Fruit fly (Drosophila melanogaster) whole organism, wandering third instar larva: Measurements from ENCODE around the gene CG32270.

Experiments used
- Abd-B ChIP-seq: fragments of >200 bp; optimal IDR thresholded peaks from 2 replicates; lab custom pipeline; 2017; ENCODE audit warnings: missing biosample characterization, missing genetic modification characterization
- CG32264 ChIP-seq: fragments of 200-800 bp; sonication (Bioruptor generic); optimal IDR thresholded peaks from 2 replicates; lab custom pipeline; 2016; ENCODE audit warnings: missing biosample characterization, missing genetic modification characterization
- CG9705 ChIP-seq: fragments of 200-800 bp; sonication (Bioruptor generic); optimal IDR thresholded peaks from 2 replicates; lab custom pipeline; 2018; ENCODE audit warnings: missing biosample characterization, mild to moderate bottlenecking, missing genetic modification characterization
- CrebA ChIP-seq: fragments of 200-800 bp; sonication (Bioruptor generic); optimal IDR thresholded peaks from 2 replicates; lab custom pipeline; 2016; ENCODE audit warnings: missing biosample characterization, mild to moderate bottlenecking, missing genetic modification characterization, borderline replicate concordance
- Dfd ChIP-seq: fragments of >200 bp; optimal IDR thresholded peaks from 2 replicates; lab custom pipeline; 2017; ENCODE audit warnings: missing biosample characterization, missing genetic modification characterization
- Dif ChIP-seq: fragments of 200-275, 200-300 bp; sonication (Bioruptor generic); optimal IDR thresholded peaks from 2 replicates; lab custom pipeline; 2018; ENCODE audit warnings: missing biosample characterization, missing genetic modification characterization; ENCODE audit not compliant: partially characterized antibody
- GATAd ChIP-seq: sonication (Bioruptor generic); optimal IDR thresholded peaks from 2 replicates; lab custom pipeline; 2016; ENCODE audit warnings: missing biosample characterization, missing genetic modification characterization
- HLH106 ChIP-seq: fragments of 200-800 bp; optimal IDR thresholded peaks from 3 replicates; lab custom pipeline; 2019; ENCODE audit warnings: missing biosample characterization, mild to moderate bottlenecking, missing genetic modification characterization, moderate library complexity
- Hnf4 ChIP-seq: fragments of 200-800 bp; sonication (Bioruptor generic); optimal IDR thresholded peaks from 2 replicates; lab custom pipeline; 2016; ENCODE audit warnings: missing biosample characterization, mild to moderate bottlenecking, missing genetic modification characterization
- Hr78 ChIP-seq: fragments of >200 bp; optimal IDR thresholded peaks from 2 replicates; lab custom pipeline; 2017; ENCODE audit warnings: missing biosample characterization, missing genetic modification characterization
- Hr83 ChIP-seq: fragments of 200-300 bp; sonication (Bioruptor generic); optimal IDR thresholded peaks from 2 replicates; lab custom pipeline; 2016; ENCODE audit warnings: missing biosample characterization, mild to moderate bottlenecking, missing genetic modification characterization, moderate library complexity; ENCODE audit not compliant: poor library complexity, severe bottlenecking
- Jra ChIP-seq: sonication (Bioruptor generic); optimal IDR thresholded peaks from 2 replicates; lab custom pipeline; 2016; ENCODE audit warnings: missing biosample characterization, missing genetic modification characterization
- Mio ChIP-seq: sonication (Bioruptor generic); optimal IDR thresholded peaks from 2 replicates; lab custom pipeline; 2016; ENCODE audit warnings: missing biosample characterization, missing genetic modification characterization
- Myc ChIP-seq: fragments of >200 bp; optimal IDR thresholded peaks from 2 replicates; lab custom pipeline; 2017
- N ChIP-seq: fragments of >200 bp; optimal IDR thresholded peaks from 2 replicates; lab custom pipeline; 2018; ENCODE audit warnings: missing biosample characterization, missing external identifiers, missing genetic modification characterization
- OdsH ChIP-seq: fragments of 200-800 bp; sonication (Bioruptor generic); optimal IDR thresholded peaks from 2 replicates; lab custom pipeline; 2016; ENCODE audit warnings: missing biosample characterization, mild to moderate bottlenecking, missing genetic modification characterization
- Rel ChIP-seq, 2 experiments: fragments of 200-800 bp; sonication (Bioruptor generic) in 1 of 2; optimal IDR thresholded peaks; 2 replicates in 1 of 2; 3 replicates in 1 of 2; lab custom pipeline; 2016 to 2019; ENCODE audit warnings: mild to moderate bottlenecking in 2 of 2, missing biosample characterization in 2 of 2, missing genetic modification characterization in 2 of 2, moderate library complexity in 1 of 2
- Sp1 ChIP-seq: fragments of 200-800 bp; sonication (Bioruptor generic); optimal IDR thresholded peaks from 3 replicates; lab custom pipeline; 2019; ENCODE audit warnings: missing biosample characterization, mild to moderate bottlenecking, missing genetic modification characterization, moderate library complexity
- Vsx2 ChIP-seq: fragments of 200-300, 225-300 bp; sonication (Bioruptor generic); optimal IDR thresholded peaks from 2 replicates; lab custom pipeline; 2018; ENCODE audit warnings: missing biosample characterization, missing genetic modification characterization; ENCODE audit not compliant: partially characterized antibody
- br ChIP-seq: fragments of 200-800 bp; sonication (Bioruptor generic); optimal IDR thresholded peaks from 2 replicates; lab custom pipeline; 2016; ENCODE audit warnings: missing biosample characterization, missing genetic modification characterization
- brk ChIP-seq: fragments of 200-800 bp; sonication (Bioruptor generic); optimal IDR thresholded peaks from 2 replicates; lab custom pipeline; 2016; ENCODE audit warnings: missing biosample characterization, mild to moderate bottlenecking, missing genetic modification characterization
- dl ChIP-seq, 2 experiments: fragments of 175-275, 200-275 bp in 1 of 2; fragments of 200-275 bp in 1 of 2; sonication (Bioruptor generic); optimal IDR thresholded peaks; lab custom pipeline; 2018; ENCODE audit warnings: mild to moderate bottlenecking in 2 of 2, missing biosample characterization in 2 of 2, missing genetic modification characterization in 2 of 2, moderate library complexity in 2 of 2; ENCODE audit not compliant: partially characterized antibody in 2 of 2, insufficient read depth in 1 of 2
- dmrt93B ChIP-seq: fragments of 200-800 bp; sonication (Bioruptor generic); optimal IDR thresholded peaks from 2 replicates; lab custom pipeline; 2018; ENCODE audit warnings: missing biosample characterization, mild to moderate bottlenecking, missing genetic modification characterization
- dsf ChIP-seq: sonication (Bioruptor generic); optimal IDR thresholded peaks from 2 replicates; lab custom pipeline; 2016; ENCODE audit warnings: missing biosample characterization, missing genetic modification characterization, borderline replicate concordance
- ey ChIP-seq: fragments of 200-800 bp; sonication (Bioruptor generic); optimal IDR thresholded peaks from 2 replicates; lab custom pipeline; 2016; ENCODE audit warnings: missing biosample characterization, missing genetic modification characterization
- foxo ChIP-seq, 2 experiments: fragments of 200-800 bp; sonication (Bioruptor generic); optimal IDR thresholded peaks; 2 replicates in 1 of 2; 3 replicates in 1 of 2; lab custom pipeline; 2016 to 2017; ENCODE audit warnings: missing biosample characterization in 2 of 2, missing genetic modification characterization in 2 of 2
- fru ChIP-seq: fragments of 200-800 bp; sonication (Bioruptor generic); optimal IDR thresholded peaks from 3 replicates; lab custom pipeline; 2016; ENCODE audit warnings: missing biosample characterization, mild to moderate bottlenecking, missing genetic modification characterization
- h ChIP-seq: fragments of 200-800 bp; sonication (Bioruptor generic); optimal IDR thresholded peaks from 3 replicates; lab custom pipeline; 2016; ENCODE audit warnings: missing biosample characterization, mild to moderate bottlenecking, missing genetic modification characterization
- jim ChIP-seq: fragments of 175-275, 200-325 bp; sonication (Bioruptor generic); optimal IDR thresholded peaks from 2 replicates; lab custom pipeline; 2016; ENCODE audit warnings: missing biosample characterization, mild to moderate bottlenecking, missing genetic modification characterization
- lola ChIP-seq: fragments of >200 bp; optimal IDR thresholded peaks from 2 replicates; lab custom pipeline; 2017; ENCODE audit warnings: missing biosample characterization, missing genetic modification characterization
- pan ChIP-seq: fragments of >200 bp; optimal IDR thresholded peaks from 2 replicates; lab custom pipeline; 2017
- psq ChIP-seq: fragments of 200-800 bp; sonication (Bioruptor generic); optimal IDR thresholded peaks from 3 replicates; lab custom pipeline; 2017; ENCODE audit warnings: missing biosample characterization, mild to moderate bottlenecking, missing genetic modification characterization, moderate library complexity
- rgr ChIP-seq: fragments of 200-800 bp; sonication (Bioruptor generic); optimal IDR thresholded peaks from 3 replicates; lab custom pipeline; 2016; ENCODE audit warnings: missing biosample characterization, mild to moderate bottlenecking, missing genetic modification characterization
- sage ChIP-seq: fragments of 200-800 bp; sonication (Bioruptor generic); optimal IDR thresholded peaks from 2 replicates; lab custom pipeline; 2016; ENCODE audit warnings: missing biosample characterization, mild to moderate bottlenecking, missing genetic modification characterization
- sv ChIP-seq: fragments of 200-800 bp; sonication (Bioruptor generic); optimal IDR thresholded peaks from 3 replicates; lab custom pipeline; 2016; ENCODE audit warnings: missing biosample characterization, missing genetic modification characterization
- tai ChIP-seq: sonication (Bioruptor generic); optimal IDR thresholded peaks from 2 replicates; lab custom pipeline; 2016; ENCODE audit warnings: missing biosample characterization, missing genetic modification characterization
- usp ChIP-seq: fragments of >200 bp; optimal IDR thresholded peaks from 2 replicates; lab custom pipeline; 2017; ENCODE audit warnings: missing biosample characterization, missing genetic modification characterization
- woc ChIP-seq: sonication (Bioruptor generic); optimal IDR thresholded peaks from 2 replicates; lab custom pipeline; 2016; ENCODE audit warnings: missing biosample characterization, mild to moderate bottlenecking, missing genetic modification characterization

The CG32270 gene

dm6 chr3L:3197464-3197863 is 11.3 kb downstream of the CG32270 start, which contains the start of gene CG14966 (continued):
- TF ChIP-seq Mio (GFP tag; lab: Kevin White, UChicago), result no peak

dm6 chr3L:3194059-3194458 is 14.7 kb downstream of the CG32270 start:
- peak; percentile 97 for TF ChIP-seq rgr
- peak; percentile 95 for TF ChIP-seq psq
- TF ChIP-seq woc (GFP tag; lab: Kevin White, UChicago), result peak; percentile 85
- peak; percentile 97 for TF ChIP-seq h (GFP tag; lab: Kevin White, UChicago)
- TF ChIP-seq br (GFP tag; lab: Kevin White, UChicago), result peak; percentile 92
- peak; percentile 93 for TF ChIP-seq fru (GFP tag; lab: Kevin White, UChicago)
- TF ChIP-seq jim (GFP tag; lab: Kevin White, UChicago), result no peak
- TF ChIP-seq Hr83 (GFP tag; lab: Kevin White, UChicago), result peak; percentile 68
- TF ChIP-seq CG9705 (GFP tag; lab: Kevin White, UChicago), result peak; percentile 25
- TF ChIP-seq lola (GFP tag; lab: Kevin White, UChicago), result no peak
- TF ChIP-seq CG32264 (GFP tag; lab: Kevin White, UChicago), result peak; percentile 87
- TF ChIP-seq Vsx2 (GFP tag; lab: Kevin White, UChicago), result no peak
- peak; percentile 67 for TF ChIP-seq sv (GFP tag; lab: Kevin White, UChicago)
- peak; percentile 88 for TF ChIP-seq ey (GFP tag; lab: Kevin White, UChicago)
- TF ChIP-seq HLH106, result peak; percentile 94
- peak; percentile 55 to 97 for TF ChIP-seq foxo (GFP tag; optimal IDR thresholded peaks at IDR 0.05; lab: Kevin White, UChicago)
- peak; percentile 93 for TF ChIP-seq brk (GFP tag; lab: Kevin White, UChicago)
- peak; percentile 97 for TF ChIP-seq OdsH (GFP tag; lab: Kevin White, UChicago)
- TF ChIP-seq usp (GFP tag; lab: Kevin White, UChicago), result no peak
- TF ChIP-seq dmrt93B (GFP tag; lab: Kevin White, UChicago), result peak; percentile 84
- TF ChIP-seq Jra (GFP tag; lab: Kevin White, UChicago), result peak; percentile 85
- peak; percentile 95 for TF ChIP-seq Sp1
- TF ChIP-seq GATAd, result peak; percentile 84
- no peak for TF ChIP-seq tai
- peak; percentile 95 for TF ChIP-seq Rel (GFP tag; optimal IDR thresholded peaks at IDR 0.05; lab: Kevin White, UChicago)
- TF ChIP-seq Rel (tag; optimal IDR thresholded peaks at IDR 0.05; lab: Kevin White, UChicago), result peak; percentile 81
- TF ChIP-seq Myc, result no peak
- TF ChIP-seq Hr78 (GFP tag; lab: Kevin White, UChicago), result no peak
- no peak for TF ChIP-seq pan (lab: Kevin White, UChicago)
- no peak for TF ChIP-seq N (GFP tag; lab: Kevin White, UChicago)
- peak; percentile 90 for TF ChIP-seq Hnf4 (GFP tag; lab: Kevin White, UChicago)
- TF ChIP-seq sage, result peak; percentile 95
- peak; percentile 54 for TF ChIP-seq dsf

dm6 chr3L:3192912-3193311 is 15.9 kb downstream of the CG32270 start, which contains the start of gene Hsp83:
Hsp83 (plus strand) TSS chr3L:3192969.
- peak; percentile 98 for TF ChIP-seq rgr
- no peak for TF ChIP-seq GATAd
- TF ChIP-seq brk (GFP tag; lab: Kevin White, UChicago), result peak; percentile 90
- no peak for TF ChIP-seq jim (GFP tag; lab: Kevin White, UChicago)
- peak; percentile 68 for TF ChIP-seq Jra (GFP tag; lab: Kevin White, UChicago)
- TF ChIP-seq dsf, result peak; percentile 78
- no peak for TF ChIP-seq tai
- peak; percentile 85 for TF ChIP-seq sv (GFP tag; lab: Kevin White, UChicago)
- peak; percentile 95 for TF ChIP-seq sage
- peak; percentile 87 for TF ChIP-seq HLH106
- peak; percentile 80 for TF ChIP-seq psq
- TF ChIP-seq ey (GFP tag; lab: Kevin White, UChicago), result peak; percentile 80
- peak; percentile 98 for TF ChIP-seq Sp1
- TF ChIP-seq CrebA (GFP tag; lab: Kevin White, UChicago), result no peak
- peak; percentile 96 for TF ChIP-seq h (GFP tag; lab: Kevin White, UChicago)
- peak; percentile 98 for TF ChIP-seq br (GFP tag; lab: Kevin White, UChicago)
- TF ChIP-seq Hnf4 (GFP tag; lab: Kevin White, UChicago), result peak; percentile 92
- peak; percentile 57 for TF ChIP-seq Mio (GFP tag; lab: Kevin White, UChicago)
- TF ChIP-seq pan (lab: Kevin White, UChicago), result no peak
- peak; percentile 81 for TF ChIP-seq Rel (GFP tag; optimal IDR thresholded peaks at IDR 0.05; lab: Kevin White, UChicago)
- TF ChIP-seq Rel (tag; optimal IDR thresholded peaks at IDR 0.05; lab: Kevin White, UChicago), result peak; percentile 88
- peak; percentile 27 for TF ChIP-seq Dif (GFP tag; lab: Kevin White, UChicago)
- TF ChIP-seq Hr83 (GFP tag; lab: Kevin White, UChicago), result peak; percentile 99
- TF ChIP-seq dmrt93B (GFP tag; lab: Kevin White, UChicago), result peak; percentile 90
- TF ChIP-seq foxo (GFP tag; optimal IDR thresholded peaks at IDR 0.05; lab: Kevin White, UChicago), result peak; percentile 87 to 93
- TF ChIP-seq fru (GFP tag; lab: Kevin White, UChicago), result peak; percentile 95
- TF ChIP-seq Dfd (GFP tag; lab: Kevin White, UChicago), result no peak
- peak; percentile 94 for TF ChIP-seq OdsH (GFP tag; lab: Kevin White, UChicago)
- TF ChIP-seq lola (GFP tag; lab: Kevin White, UChicago), result no peak
- TF ChIP-seq Vsx2 (GFP tag; lab: Kevin White, UChicago), result no peak
- TF ChIP-seq CG9705 (GFP tag; lab: Kevin White, UChicago), result peak; percentile 94
- TF ChIP-seq Myc, result no peak
- TF ChIP-seq CG32264 (GFP tag; lab: Kevin White, UChicago), result peak; percentile 86
- TF ChIP-seq dl (GFP tag; optimal IDR thresholded peaks at IDR 0.05; lab: Kevin White, UChicago; ENCODE audit: insufficient read depth in 1 of 2, partially characterized antibody in 2 of 2), result no peak
- no peak for TF ChIP-seq Hr78 (GFP tag; lab: Kevin White, UChicago)
- peak; percentile 65 for TF ChIP-seq woc (GFP tag; lab: Kevin White, UChicago)
- no peak for TF ChIP-seq Abd-B
- TF ChIP-seq usp (GFP tag; lab: Kevin White, UChicago), result no peak
- no peak for TF ChIP-seq N (GFP tag; lab: Kevin White, UChicago)
